Fruit fly (Drosophila melanogaster) whole organism, embryonic: ENCODE measurements around the gene Sems.

Experiments used
- Atf6 ChIP-seq: fragments of 200-800 bp; sonication (Bioruptor generic); IDR thresholded peaks from 2 replicates; pipeline ENCODE4 v1.3.6; 2022; ENCODE audit warnings: missing biosample characterization, missing genetic modification characterization
- CG10462 ChIP-seq: fragments of 200-800 bp; sonication (Bioruptor generic); optimal IDR thresholded peaks from 2 replicates; lab custom pipeline; 2016; ENCODE audit warnings: missing biosample characterization, missing genetic modification characterization
- CG10543 ChIP-seq: fragments of 200-800 bp; sonication (Bioruptor generic); optimal IDR thresholded peaks from 3 replicates; lab custom pipeline; 2017; ENCODE audit warnings: missing biosample characterization, mild to moderate bottlenecking, missing genetic modification characterization, moderate library complexity
- CG13424 ChIP-seq: fragments of 200-800 bp; sonication (Bioruptor generic); optimal IDR thresholded peaks from 2 replicates; lab custom pipeline; 2019; ENCODE audit warnings: missing biosample characterization, mild to moderate bottlenecking, missing genetic modification characterization, moderate library complexity
- CG14710 ChIP-seq: fragments of 200-800 bp; sonication (Bioruptor generic); optimal IDR thresholded peaks from 3 replicates; lab custom pipeline; 2019; ENCODE audit warnings: missing biosample characterization, mild to moderate bottlenecking, missing genetic modification characterization, moderate library complexity
- CG15479 ChIP-seq: fragments of 200-800 bp; sonication (Bioruptor generic); optimal IDR thresholded peaks from 3 replicates; lab custom pipeline; 2019; ENCODE audit warnings: missing biosample characterization, mild to moderate bottlenecking, missing genetic modification characterization, moderate library complexity
- CG15601 ChIP-seq: fragments of 200-800 bp; sonication (Bioruptor generic); optimal IDR thresholded peaks from 3 replicates; lab custom pipeline; 2019; ENCODE audit warnings: missing biosample characterization, mild to moderate bottlenecking, missing genetic modification characterization, moderate library complexity
- CG17568 ChIP-seq: fragments of 200-800 bp; sonication (Bioruptor generic); optimal IDR thresholded peaks from 2 replicates; lab custom pipeline; 2018; ENCODE audit warnings: missing biosample characterization, mild to moderate bottlenecking, missing genetic modification characterization, moderate library complexity
- CG1832 ChIP-seq: fragments of 200-800 bp; sonication (Bioruptor generic); optimal IDR thresholded peaks from 2 replicates; lab custom pipeline; 2017; ENCODE audit warnings: missing biosample characterization, mild to moderate bottlenecking, missing genetic modification characterization, inconsistent platforms
- CG2199 ChIP-seq: fragments of 200-800 bp; sonication (Bioruptor generic); IDR thresholded peaks from 3 replicates; pipeline ENCODE4 v1.3.6; 2022; ENCODE audit warnings: missing biosample characterization, missing genetic modification characterization
- CG2875 ChIP-seq: fragments of 200-800 bp; sonication (Bioruptor generic); optimal IDR thresholded peaks from 2 replicates; lab custom pipeline; 2017; ENCODE audit warnings: missing biosample characterization, mild to moderate bottlenecking, missing genetic modification characterization, missing genetic modification reagents
- CG5180 ChIP-seq: fragments of 200-800 bp; sonication (Bioruptor generic); optimal IDR thresholded peaks from 3 replicates; lab custom pipeline; 2017; ENCODE audit warnings: missing biosample characterization, missing genetic modification characterization, mild to moderate bottlenecking, moderate library complexity, missing genetic modification reagents
- CG6175 ChIP-seq: fragments of 200-800 bp; sonication (Bioruptor generic); IDR thresholded peaks from 3 replicates; pipeline ENCODE4 v1.3.6; 2022; ENCODE audit warnings: missing biosample characterization, missing genetic modification characterization
- CG8089 ChIP-seq: fragments of 200-800 bp; sonication (Bioruptor generic); optimal IDR thresholded peaks from 3 replicates; lab custom pipeline; 2016; ENCODE audit warnings: missing biosample characterization, missing genetic modification characterization
- CG8924 ChIP-seq: fragments of 200-800 bp; optimal IDR thresholded peaks from 3 replicates; lab custom pipeline; 2019; ENCODE audit warnings: missing biosample characterization, mild to moderate bottlenecking, missing genetic modification characterization, moderate library complexity
- CG9215 ChIP-seq: fragments of 200-800 bp; sonication (Bioruptor generic); IDR thresholded peaks from 2 replicates; pipeline ENCODE4 v1.3.6; 2022; ENCODE audit warnings: missing biosample characterization, missing genetic modification characterization
- CG9437 ChIP-seq: fragments of 200-800 bp; sonication (Bioruptor generic); optimal IDR thresholded peaks from 2 replicates; lab custom pipeline; 2018; ENCODE audit warnings: missing biosample characterization, mild to moderate bottlenecking, missing genetic modification characterization
- CG9876 ChIP-seq: fragments of 200-800 bp; sonication (Bioruptor generic); optimal IDR thresholded peaks from 2 replicates; lab custom pipeline; 2016; ENCODE audit warnings: missing biosample characterization, missing genetic modification characterization
- CrebB ChIP-seq: fragments of 200-800 bp; sonication (Bioruptor generic); optimal IDR thresholded peaks from 3 replicates; lab custom pipeline; 2018; ENCODE audit warnings: missing biosample characterization, mild to moderate bottlenecking, missing genetic modification characterization
- HmgZ ChIP-seq: fragments of 200-800 bp; sonication (Bioruptor generic); optimal IDR thresholded peaks from 2 replicates; lab custom pipeline; 2018; ENCODE audit warnings: missing biosample characterization, mild to moderate bottlenecking, missing genetic modification characterization
- Hr78 ChIP-seq, 2 experiments: fragments of 200-800 bp in 1 of 2; fragments of >200 bp in 1 of 2; sonication (Bioruptor generic) in 1 of 2; optimal IDR thresholded peaks; 2 replicates each; lab custom pipeline; 2017 to 2019; ENCODE audit warnings: missing biosample characterization in 2 of 2, missing genetic modification characterization in 2 of 2, mild to moderate bottlenecking in 1 of 2, moderate library complexity in 1 of 2
- MTF-1 ChIP-seq: fragments of 200-800 bp; sonication (Bioruptor generic); optimal IDR thresholded peaks from 2 replicates; lab custom pipeline; 2018; ENCODE audit warnings: missing biosample characterization, mild to moderate bottlenecking, missing genetic modification characterization, borderline replicate concordance
- Pdp1 ChIP-seq, 2 experiments: fragments of 200-800 bp; sonication (Bioruptor generic); optimal IDR thresholded peaks; 3 replicates each; lab custom pipeline; 2016; ENCODE audit warnings: missing biosample characterization in 2 of 2, missing genetic modification characterization in 2 of 2, mild to moderate bottlenecking in 1 of 2, moderate library complexity in 1 of 2
- Trl ChIP-seq, 3 experiments: fragments of >200 bp in 2 of 3; fragments of 200-800 bp in 1 of 3; sonication (Bioruptor generic) in 1 of 3; optimal IDR thresholded peaks; 2 replicates in 1 of 3; 3 replicates in 2 of 3; lab custom pipeline; 2016 to 2017; ENCODE audit warnings: missing biosample characterization in 1 of 3, missing genetic modification characterization in 1 of 3
- Vsx1 ChIP-seq: fragments of 200-800 bp; sonication (Bioruptor generic); optimal IDR thresholded peaks from 2 replicates; lab custom pipeline; 2017; ENCODE audit warnings: missing biosample characterization, mild to moderate bottlenecking, missing genetic modification characterization, missing genetic modification reagents
- bsh ChIP-seq, 2 experiments: fragments of 200-800 bp; sonication (Bioruptor generic); optimal IDR thresholded peaks; 2 replicates each; lab custom pipeline; 2017 to 2018; ENCODE audit warnings: mild to moderate bottlenecking in 2 of 2, missing biosample characterization in 2 of 2, missing genetic modification characterization in 2 of 2, moderate library complexity in 1 of 2
- chm ChIP-seq: fragments of 200-800 bp; sonication (Bioruptor generic); IDR thresholded peaks from 2 replicates; pipeline ENCODE4 v1.3.6; 2022; ENCODE audit warnings: missing biosample characterization, missing genetic modification characterization
- crol ChIP-seq: fragments of 200-800 bp; sonication (Bioruptor generic); IDR thresholded peaks from 2 replicates; pipeline ENCODE4 v1.3.6; 2022; ENCODE audit warnings: missing biosample characterization, missing genetic modification characterization
- crp ChIP-seq, 2 experiments: fragments of 200-800 bp; sonication (Bioruptor generic); optimal IDR thresholded peaks; 2 replicates in 1 of 2; 3 replicates in 1 of 2; lab custom pipeline; 2017; ENCODE audit warnings: missing biosample characterization in 2 of 2, missing genetic modification characterization in 2 of 2, mild to moderate bottlenecking in 1 of 2, moderate library complexity in 1 of 2
- dan ChIP-seq: fragments of 200-800 bp; sonication (Bioruptor generic); IDR thresholded peaks from 2 replicates; pipeline ENCODE4 v1.3.6; 2022; ENCODE audit warnings: missing biosample characterization, missing genetic modification characterization
- dm ChIP-seq: fragments of 200-800 bp; sonication (Bioruptor generic); optimal IDR thresholded peaks from 3 replicates; lab custom pipeline; 2016; ENCODE audit warnings: missing biosample characterization, missing genetic modification characterization
- dmrt11E ChIP-seq: fragments of 200-800 bp; sonication (Bioruptor generic); optimal IDR thresholded peaks from 3 replicates; lab custom pipeline; 2018; ENCODE audit warnings: missing biosample characterization, mild to moderate bottlenecking, missing genetic modification characterization, moderate library complexity
- emc ChIP-seq: fragments of 200-800 bp; sonication (Bioruptor generic); optimal IDR thresholded peaks from 2 replicates; lab custom pipeline; 2016; ENCODE audit warnings: missing biosample characterization, missing genetic modification characterization
- ems ChIP-seq: fragments of 200-800 bp; sonication (Bioruptor generic); optimal IDR thresholded peaks from 3 replicates; lab custom pipeline; 2016; ENCODE audit warnings: missing biosample characterization, missing genetic modification characterization
- ewg ChIP-seq: fragments of 200-800 bp; sonication (Bioruptor generic); optimal IDR thresholded peaks from 3 replicates; lab custom pipeline; 2017; ENCODE audit warnings: mild to moderate bottlenecking, missing biosample characterization, missing genetic modification reagents, missing genetic modification characterization
- grn ChIP-seq: fragments of 200-800 bp; sonication (Bioruptor generic); optimal IDR thresholded peaks from 3 replicates; lab custom pipeline; 2017; ENCODE audit warnings: missing biosample characterization, missing genetic modification characterization
- lmd ChIP-seq: fragments of 200-800 bp; sonication (Bioruptor generic); IDR thresholded peaks from 2 replicates; pipeline ENCODE4 v1.3.6; 2022; ENCODE audit warnings: missing biosample characterization, missing genetic modification characterization
- nerfin-1 ChIP-seq: fragments of 200-800 bp; sonication (Bioruptor generic); optimal IDR thresholded peaks from 3 replicates; lab custom pipeline; 2019; ENCODE audit warnings: missing biosample characterization, mild to moderate bottlenecking, missing genetic modification characterization, moderate library complexity
- odd ChIP-seq: fragments of 200-800 bp; sonication (Bioruptor generic); optimal IDR thresholded peaks from 2 replicates; lab custom pipeline; 2017; ENCODE audit warnings: missing biosample characterization, mild to moderate bottlenecking, missing genetic modification characterization
- onecut ChIP-seq: fragments of 200-800 bp; sonication (Bioruptor generic); IDR thresholded peaks from 2 replicates; pipeline ENCODE4 v1.3.6; 2022; ENCODE audit warnings: missing biosample characterization, missing genetic modification characterization
- pros ChIP-seq: fragments of 200-800 bp; sonication (Bioruptor generic); optimal IDR thresholded peaks from 3 replicates; lab custom pipeline; 2019; ENCODE audit warnings: missing biosample characterization, mild to moderate bottlenecking, missing genetic modification characterization, moderate library complexity
- salm ChIP-seq: fragments of 200-800 bp; sonication (Bioruptor generic); optimal IDR thresholded peaks from 2 replicates; lab custom pipeline; 2018; ENCODE audit warnings: missing biosample characterization, mild to moderate bottlenecking, missing genetic modification characterization
- sens ChIP-seq: fragments of 200-800 bp; sonication (Bioruptor generic); peaks from one replicate; lab custom pipeline; 2016; ENCODE audit warnings: missing biosample characterization, missing genetic modification characterization
- so ChIP-seq: fragments of 200-800 bp; sonication (Bioruptor generic); IDR thresholded peaks from 3 replicates; pipeline ENCODE4 v1.3.6; 2022; ENCODE audit warnings: missing biosample characterization, missing genetic modification characterization
- tna ChIP-seq: fragments of 200-800 bp; sonication (Bioruptor generic); IDR thresholded peaks from 2 replicates; pipeline ENCODE4 v1.3.6; 2022; ENCODE audit warnings: missing biosample characterization, missing genetic modification characterization; ENCODE audit not compliant: partially characterized antibody
- twi ChIP-seq: fragments of 200-800 bp; optimal IDR thresholded peaks from 2 replicates; lab custom pipeline; 2019; ENCODE audit warnings: missing biosample characterization, mild to moderate bottlenecking, missing genetic modification characterization, moderate library complexity
- z ChIP-seq: fragments of 200-800 bp; sonication (Bioruptor generic); IDR thresholded peaks from 3 replicates; pipeline ENCODE4 v1.3.6; 2022; ENCODE audit warnings: missing biosample characterization, missing genetic modification characterization
- zfh1 ChIP-seq: fragments of 200-800 bp; sonication (Bioruptor generic); IDR thresholded peaks from 3 replicates; pipeline ENCODE4 v1.3.6; 2022; ENCODE audit warnings: missing biosample characterization, missing genetic modification characterization

The Sems gene

dm6 chr3L:20922279-20922830 is 34.2 kb downstream of the Sems start (continued):
- peak; percentile 22 for TF ChIP-seq CG8924 (tag; lab: Kevin White, UChicago)
- peak; percentile 87 for TF ChIP-seq crol (GFP tag; lab: Robert Waterston, UW)
- peak in 1 of 2 experiments; percentile 22 for TF ChIP-seq Trl (optimal IDR thresholded peaks at IDR 0.05; lab: Kevin White, UChicago)
- TF ChIP-seq Trl (GFP tag; optimal IDR thresholded peaks at IDR 0.05; lab: Kevin White, UChicago) = no peak
- TF ChIP-seq emc (GFP tag; lab: Kevin White, UChicago) = no peak
- TF ChIP-seq MTF-1 (GFP tag; lab: Kevin White, UChicago) = peak; percentile 11
- TF ChIP-seq dan = no peak
- TF ChIP-seq CG17568 (GFP tag; lab: Kevin White, UChicago) = peak; percentile 9
- TF ChIP-seq CG15601 = peak; percentile 23
- peak; percentile 61; the same call in 1 of the 3 replicates for TF ChIP-seq z (GFP tag; lab: Robert Waterston, UW)
- TF ChIP-seq dmrt11E (tag; lab: Kevin White, UChicago) = peak; percentile 28
- no peak for TF ChIP-seq ems (GFP tag; lab: Kevin White, UChicago)
- TF ChIP-seq so (GFP tag; lab: Robert Waterston, UW) = peak; percentile 37; the same call in 1 of the 3 replicates
- TF ChIP-seq HmgZ = peak; percentile 30
- peak; percentile 10 for TF ChIP-seq CG2875 (GFP tag; lab: Kevin White, UChicago)
- TF ChIP-seq CG2199 (GFP tag; lab: Robert Waterston, UW) = 0 out of 3 replicates have a peak, but pooled peaks have one; percentile 79
- peak; percentile 9 for TF ChIP-seq ewg (GFP tag; lab: Kevin White, UChicago)
- TF ChIP-seq CG9215 (GFP tag; lab: Robert Waterston, UW) = no peak
- TF ChIP-seq twi (tag; lab: Kevin White, UChicago) = peak; percentile 38
- TF ChIP-seq chm (GFP tag; lab: Robert Waterston, UW) = peak; percentile 69; the same call in 1 of the 2 replicates
- peak in 1 of 2 experiments; percentile 9 for TF ChIP-seq bsh (GFP tag; optimal IDR thresholded peaks at IDR 0.05; lab: Kevin White, UChicago)
- TF ChIP-seq CG9876 = no peak
- TF ChIP-seq Vsx1 (GFP tag; lab: Kevin White, UChicago) = peak; percentile 32
- no peak for TF ChIP-seq crp (GFP tag; optimal IDR thresholded peaks at IDR 0.05; lab: Kevin White, UChicago)
- peak in 1 of 2 experiments; percentile 50 for TF ChIP-seq Hr78 (GFP tag; optimal IDR thresholded peaks at IDR 0.05; lab: Kevin White, UChicago)
- TF ChIP-seq CG1832 (GFP tag; lab: Kevin White, UChicago) = peak; percentile 74
- TF ChIP-seq CG13424 = peak; percentile 13
- TF ChIP-seq CrebB (tag; lab: Kevin White, UChicago) = peak; percentile 29
- TF ChIP-seq CG14710 (tag; lab: Kevin White, UChicago) = no peak
- TF ChIP-seq zfh1 = peak; percentile 52; the same call in 1 of the 3 replicates
- 0 out of 2 replicates have a peak, but pooled peaks have one; percentile 19 for TF ChIP-seq Atf6 (GFP tag; lab: Robert Waterston, UW)
- peak; percentile 52 for TF ChIP-seq salm
- peak; percentile 35 for TF ChIP-seq odd (GFP tag; lab: Kevin White, UChicago)
- TF ChIP-seq CG15479 (GFP tag; lab: Kevin White, UChicago) = peak; percentile 100
- peak in 1 of 2 experiments; percentile 30 for TF ChIP-seq Pdp1 (GFP tag; optimal IDR thresholded peaks at IDR 0.05; lab: Kevin White, UChicago)
- peak; percentile 56 for TF ChIP-seq CG10543
- TF ChIP-seq onecut (GFP tag; lab: Robert Waterston, UW) = peak; percentile 20; the same call in 1 of the 2 replicates
- no peak for TF ChIP-seq lmd
- peak; percentile 8 for TF ChIP-seq dm (GFP tag; lab: Kevin White, UChicago)
- TF ChIP-seq CG5180 = peak; percentile 14
- 0 out of 3 replicates have a peak, but pooled peaks have one; percentile 12 for TF ChIP-seq CG6175 (GFP tag; lab: Robert Waterston, UW)
- peak; percentile 85 for TF ChIP-seq pros (GFP tag; lab: Kevin White, UChicago)
- no peak for TF ChIP-seq CG9437 (GFP tag; lab: Kevin White, UChicago)
- TF ChIP-seq CG8089 (GFP tag; lab: Kevin White, UChicago) = no peak
- no peak for TF ChIP-seq tna
- TF ChIP-seq sens = peak; percentile 73
- TF ChIP-seq CG10462 (GFP tag; lab: Kevin White, UChicago) = no peak
- TF ChIP-seq grn (GFP tag; lab: Kevin White, UChicago) = peak; percentile 98
- TF ChIP-seq nerfin-1 (tag; lab: Kevin White, UChicago) = no peak
